Worm (Caenorhabditis elegans): ENCODE measurements around the gene chc-1.

Gene chc-1

DNA sequence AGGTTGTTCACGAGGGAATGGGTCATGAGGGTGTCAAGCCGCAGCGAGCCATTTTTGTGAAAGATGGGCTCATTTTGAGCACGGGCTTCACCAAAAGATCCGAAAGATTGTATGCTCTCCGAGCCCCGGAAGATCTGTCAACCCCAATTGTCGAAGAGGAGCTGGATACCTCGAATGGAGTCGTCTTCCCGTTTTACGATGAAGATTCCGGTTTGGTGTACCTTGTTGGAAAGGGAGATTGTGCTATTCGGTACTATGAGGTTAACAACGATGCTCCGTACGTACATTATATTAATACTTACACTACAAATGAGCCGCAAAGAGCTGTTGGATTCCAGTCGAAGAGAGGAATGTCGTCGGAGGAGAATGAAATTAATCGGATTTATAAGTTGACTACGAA, 47.5 kb downstream of the chc-1 start:
- TF ChIP-seq nhr-6 (tag; optimal IDR thresholded peaks at IDR 0.05) = no peak
- TF ChIP-seq ztf-11 (tag; optimal IDR thresholded peaks at IDR 0.05) = no peak
- no peak for TF ChIP-seq mdl-1 (tag; optimal IDR thresholded peaks at IDR 0.05)
- no peak for TF ChIP-seq lin-11 (tag; optimal IDR thresholded peaks at IDR 0.05)
- no peak for TF ChIP-seq snpc-4 (tag; optimal IDR thresholded peaks at IDR 0.05)
- TF ChIP-seq ztf-1 (GFP tag; conservative IDR thresholded peaks at IDR 0.05) = no peak
- no peak for TF ChIP-seq mbf-1 (tag; optimal IDR thresholded peaks at IDR 0.05)

DNA sequence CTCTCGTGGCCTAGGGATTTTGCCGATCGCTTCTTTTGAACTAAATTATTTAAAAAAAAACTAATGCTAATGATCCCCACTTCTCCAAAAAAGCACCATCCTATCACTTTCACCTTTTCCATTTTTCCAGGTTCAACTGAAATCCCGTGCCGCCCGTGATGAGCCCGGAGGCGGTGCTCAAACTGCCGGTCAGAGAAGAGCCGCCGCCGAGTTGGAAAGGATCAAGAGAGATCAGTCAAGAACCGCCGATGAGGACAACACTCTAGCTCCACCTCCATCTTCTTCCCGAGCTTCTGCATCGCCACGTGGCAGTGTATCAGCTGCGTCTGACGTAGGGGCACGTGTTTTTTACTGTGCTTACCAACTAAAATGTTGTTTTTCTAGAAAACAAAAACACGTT, 49.7 kb downstream of the chc-1 start:
- TF ChIP-seq Y55F3AM.14 (GFP tag; optimal IDR thresholded peaks at IDR 0.05) = no peak

DNA sequence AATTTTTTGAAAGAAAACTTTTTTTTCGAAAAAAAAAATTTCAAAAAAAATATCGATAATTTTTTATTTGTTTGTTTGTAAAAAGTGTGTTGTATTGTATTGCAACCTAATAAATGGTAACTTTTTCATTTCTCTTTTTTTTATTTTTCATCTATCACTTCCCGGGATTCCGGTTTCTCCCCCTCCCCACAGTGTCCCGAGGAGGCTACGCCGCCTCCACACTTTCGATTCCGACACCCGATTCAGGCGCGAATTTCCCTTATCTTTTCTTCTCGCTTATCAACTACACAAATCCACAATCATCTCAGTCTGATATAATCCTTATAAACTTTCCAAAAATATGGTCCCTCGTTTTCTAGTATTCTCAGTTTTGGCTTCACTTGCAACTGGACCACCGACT, 51.0 kb downstream of the chc-1 start, which contains the start of gene R01H10.4:
Gene R01H10.4 (plus strand): TSS at position 236 of the 400 bp plus-strand sequence.
- TF ChIP-seq lin-13 (GFP tag; optimal IDR thresholded peaks at IDR 0.05) (no peak), ama-1 (optimal IDR thresholded peaks at IDR 0.05) (no peak), F13H6.1 (tag; optimal IDR thresholded peaks at IDR 0.05) (no peak), aly-2 (tag; optimal IDR thresholded peaks at IDR 0.05) (no peak), egl-27 (tag; optimal IDR thresholded peaks at IDR 0.05) (no peak), snpc-4 (tag; optimal IDR thresholded peaks at IDR 0.05) (no peak), ceh-16 (tag; optimal IDR thresholded peaks at IDR 0.05) (no peak), gmeb-1 (tag; optimal IDR thresholded peaks at IDR 0.05) (no peak)

DNA sequence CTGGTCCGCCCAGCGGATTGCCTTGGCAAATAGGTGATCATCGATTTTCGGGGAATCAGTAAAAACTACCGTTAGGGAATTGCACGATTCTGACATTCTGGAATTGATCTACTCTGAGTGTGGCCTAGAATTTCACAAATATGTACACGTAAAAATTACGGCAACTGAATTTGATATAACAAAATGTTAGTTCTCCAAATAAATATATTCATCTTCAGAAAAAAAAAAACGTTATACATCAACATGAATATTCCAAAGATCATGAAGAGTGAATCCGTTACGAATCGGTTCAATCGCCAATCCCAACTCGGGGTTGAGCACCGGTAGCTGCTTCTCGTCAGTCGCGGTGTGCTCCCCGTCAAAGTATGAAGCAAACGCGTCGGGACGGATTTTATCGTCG, 55.0 kb downstream of the chc-1 start, which contains the start of gene rip-1:
Gene rip-1 (minus strand): TSS at position 101 of the 400 bp plus-strand sequence.
- no peak for TF ChIP-seq mdl-1 (tag; optimal IDR thresholded peaks at IDR 0.05)
- no peak for TF ChIP-seq ztf-11 (tag; optimal IDR thresholded peaks at IDR 0.05)
- no peak for TF ChIP-seq F13H6.1 (tag; optimal IDR thresholded peaks at IDR 0.05)
- no peak for TF ChIP-seq ZK546.5 (tag; optimal IDR thresholded peaks at IDR 0.05)
- no peak for TF ChIP-seq nhr-23 (tag; optimal IDR thresholded peaks at IDR 0.05)
- no peak for TF ChIP-seq alr-1 (tag; optimal IDR thresholded peaks at IDR 0.05)
